Worm (Caenorhabditis elegans) whole organism, L3 larva: ENCODE measurements around the gene Y75B8A.24.

Experiments
- R02D3.7 ChIP-seq: fragments of 150-350 bp; optimal IDR thresholded peaks from 2 replicates; lab custom pipeline; 2014; ENCODE audit warnings: missing biosample characterization, missing genetic modification characterization
- aly-2 ChIP-seq: fragments of 150-350 bp; optimal IDR thresholded peaks from 2 replicates; lab custom pipeline; 2014; ENCODE audit warnings: missing biosample characterization, missing genetic modification characterization
- ama-1 ChIP-seq: fragments of 150-350 bp; optimal IDR thresholded peaks from 2 replicates; lab custom pipeline; 2018
- ceh-82 ChIP-seq: fragments of 150-350 bp; optimal IDR thresholded peaks from 2 replicates; lab custom pipeline; 2014; ENCODE audit warnings: missing biosample characterization, missing genetic modification characterization
- ceh-9 ChIP-seq: sonication (generic microtip); optimal IDR thresholded peaks from 2 replicates; lab custom pipeline; 2018; ENCODE audit warnings: missing biosample characterization, missing genetic modification characterization
- egl-27 ChIP-seq: sonication (generic microtip); optimal IDR thresholded peaks from 4 replicates; lab custom pipeline; 2017; ENCODE audit warnings: missing biosample characterization, missing genetic modification reagents, missing genetic modification characterization
- egl-5 ChIP-seq: fragments of 150-350 bp; optimal IDR thresholded peaks from 2 replicates; lab custom pipeline; 2017; ENCODE audit warnings: missing biosample characterization, missing genetic modification reagents, missing genetic modification characterization, inconsistent platforms
- elt-1 ChIP-seq: fragments of 150-350 bp; optimal IDR thresholded peaks from 2 replicates; lab custom pipeline; 2014; ENCODE audit warnings: missing biosample characterization, missing genetic modification characterization
- elt-2 ChIP-seq: sonication (generic microtip); optimal IDR thresholded peaks from 2 replicates; lab custom pipeline; 2016; ENCODE audit warnings: missing genetic modification reagents, mild to moderate bottlenecking, missing genetic modification characterization, missing compliant biosample characterization
- elt-3 ChIP-seq, 3 experiments: fragments of 150-350 bp in 1 of 3; sonication (generic microtip) in 2 of 3; optimal IDR thresholded peaks; 2 replicates in 2 of 3; 4 replicates in 1 of 3; lab custom pipeline; 2014 to 2017; ENCODE audit warnings: missing biosample characterization in 3 of 3, missing genetic modification characterization in 3 of 3
- eor-1 ChIP-seq, 2 experiments: fragments of 150-350 bp; optimal IDR thresholded peaks; 2 replicates each; lab custom pipeline; 2014 to 2018; ENCODE audit warnings: missing biosample characterization in 2 of 2, missing genetic modification characterization in 2 of 2
- fkh-10 ChIP-seq: sonication (generic microtip); optimal IDR thresholded peaks from 2 replicates; lab custom pipeline; 2017; ENCODE audit warnings: missing biosample characterization, missing genetic modification reagents, missing genetic modification characterization
- fkh-2 ChIP-seq: fragments of 150-350 bp; optimal IDR thresholded peaks from 2 replicates; lab custom pipeline; 2014; ENCODE audit warnings: missing biosample characterization, missing genetic modification reagents, missing genetic modification characterization
- fos-1 ChIP-seq: fragments of 150-350 bp; optimal IDR thresholded peaks from 2 replicates; lab custom pipeline; 2014; ENCODE audit warnings: missing biosample characterization, missing genetic modification characterization
- hmg-11 ChIP-seq: sonication (generic microtip); optimal IDR thresholded peaks from 2 replicates; lab custom pipeline; 2016; ENCODE audit warnings: missing genetic modification characterization, missing compliant biosample characterization
- lin-15B ChIP-seq: fragments of 150-350 bp; optimal IDR thresholded peaks from 2 replicates; lab custom pipeline; 2014; ENCODE audit warnings: missing biosample characterization, missing genetic modification characterization
- mdl-1 ChIP-seq: fragments of 150-350 bp; optimal IDR thresholded peaks from 2 replicates; lab custom pipeline; 2014; ENCODE audit warnings: missing biosample characterization, missing genetic modification characterization
- mml-1 ChIP-seq: fragments of 150-350 bp; sonication (generic microtip); optimal IDR thresholded peaks from 3 replicates; lab custom pipeline; 2014; ENCODE audit warnings: missing biosample characterization, missing genetic modification characterization
- nfya-1 ChIP-seq: sonication (generic microtip); optimal IDR thresholded peaks from 2 replicates; lab custom pipeline; 2017; ENCODE audit warnings: missing genetic modification characterization, mild to moderate bottlenecking, missing compliant biosample characterization, antibody characterized with exemption, moderate library complexity; ENCODE audit not compliant: insufficient read depth
- nhr-12 ChIP-seq: fragments of 150-350 bp; optimal IDR thresholded peaks from 2 replicates; lab custom pipeline; 2014; ENCODE audit warnings: missing biosample characterization, missing genetic modification characterization
- nhr-23 ChIP-seq: fragments of 150-350 bp; optimal IDR thresholded peaks from 2 replicates; lab custom pipeline; 2014; ENCODE audit warnings: missing biosample characterization, missing genetic modification reagents, missing genetic modification characterization
- nhr-237 ChIP-seq: fragments of 150-350 bp; optimal IDR thresholded peaks from 2 replicates; lab custom pipeline; 2014; ENCODE audit warnings: missing biosample characterization, missing genetic modification characterization
- nhr-28 ChIP-seq: fragments of 150-350 bp; optimal IDR thresholded peaks from 2 replicates; lab custom pipeline; 2014; ENCODE audit warnings: missing biosample characterization, missing genetic modification characterization
- nhr-77 ChIP-seq: fragments of 150-350 bp; optimal IDR thresholded peaks from 2 replicates; lab custom pipeline; 2014; ENCODE audit warnings: missing biosample characterization, missing genetic modification characterization
- pha-4 ChIP-seq: fragments of 150-350 bp; optimal IDR thresholded peaks from 2 replicates; lab custom pipeline; 2014; ENCODE audit warnings: missing biosample characterization, missing genetic modification reagents, missing genetic modification characterization
- sea-2 ChIP-seq: fragments of 150-350 bp; sonication (generic microtip); optimal IDR thresholded peaks from 4 replicates; lab custom pipeline; 2014; ENCODE audit warnings: missing biosample characterization, missing genetic modification reagents, missing genetic modification characterization
- skn-1 ChIP-seq: fragments of 150-350 bp; optimal IDR thresholded peaks from 2 replicates; lab custom pipeline; 2014; ENCODE audit warnings: missing biosample characterization, missing genetic modification characterization
- tbx-2 ChIP-seq: sonication (generic microtip); optimal IDR thresholded peaks from 2 replicates; lab custom pipeline; 2016; ENCODE audit warnings: mild to moderate bottlenecking, missing genetic modification characterization, missing compliant biosample characterization
- zag-1 ChIP-seq: fragments of 150-350 bp; optimal IDR thresholded peaks from 2 replicates; lab custom pipeline; 2014; ENCODE audit warnings: missing biosample characterization, missing genetic modification characterization
- ztf-11 ChIP-seq: fragments of 150-350 bp; optimal IDR thresholded peaks from 2 replicates; lab custom pipeline; 2014; ENCODE audit warnings: missing biosample characterization, missing genetic modification characterization
- ztf-4 ChIP-seq: fragments of 150-350 bp; optimal IDR thresholded peaks from 2 replicates; lab custom pipeline; 2014; ENCODE audit warnings: missing biosample characterization, missing genetic modification characterization

Y75B8A.24 gene

ce11 chrIII:12299259-12299658 is 25.7 kb upstream of the Y75B8A.24 start:
- TF ChIP-seq nhr-28 (tag; lab: Kevin White, UChicago), result no peak
- TF ChIP-seq elt-2 (tag; lab: Kevin White, UChicago), result no peak
- TF ChIP-seq mdl-1, result no peak
- no peak for TF ChIP-seq eor-1 (tag; optimal IDR thresholded peaks at IDR 0.05; lab: Kevin White, UChicago)
- TF ChIP-seq zag-1, result no peak
- no peak for TF ChIP-seq skn-1

- TF ChIP-seq ama-1 (lab: Kevin White, UChicago) (no peak), ztf-4 (no peak), nhr-23 (tag; lab: Kevin White, UChicago) (no peak), R02D3.7 (tag; lab: Kevin White, UChicago) (no peak), pha-4 (tag; lab: Kevin White, UChicago) (no peak), aly-2 (tag; lab: Kevin White, UChicago) (no peak), ceh-9 (tag; lab: Kevin White, UChicago) (no peak), mdl-1 (no peak), sea-2 (GFP tag; lab: Kevin White, UChicago) (no peak)
These were observed 23.8 kb upstream of the Y75B8A.24 start for ce11 chrIII:12297303-12297702.

ce11 chrIII:12292465-12292864 is 18.9 kb upstream of the Y75B8A.24 start:
- TF ChIP-seq eor-1 (tag; optimal IDR thresholded peaks at IDR 0.05; lab: Kevin White, UChicago) (no peak), skn-1 (no peak), nhr-237 (tag; lab: Kevin White, UChicago) (no peak), elt-3 (tag; optimal IDR thresholded peaks at IDR 0.05; lab: Kevin White, UChicago) (no peak), mdl-1 (no peak)

- TF ChIP-seq lin-15B (tag; lab: Kevin White, UChicago) (no peak), mml-1 (no peak), elt-2 (tag; lab: Kevin White, UChicago) (no peak), eor-1 (tag; optimal IDR thresholded peaks at IDR 0.05; lab: Kevin White, UChicago) (no peak), ztf-11 (tag; lab: Kevin White, UChicago) (no peak), elt-3 (tag; optimal IDR thresholded peaks at IDR 0.05; lab: Kevin White, UChicago) (no peak), nhr-77 (tag; lab: Kevin White, UChicago) (no peak), ceh-82 (tag; lab: Kevin White, UChicago) (no peak), R02D3.7 (tag; lab: Kevin White, UChicago) (no peak), fkh-2 (tag; lab: Kevin White, UChicago) (no peak), nhr-12 (no peak), egl-27 (no peak), nhr-28 (tag; lab: Kevin White, UChicago) (no peak), tbx-2 (tag; lab: Kevin White, UChicago) (no peak), nfya-1 (tag; lab: Kevin White, UChicago) (no peak), ama-1 (lab: Kevin White, UChicago) (no peak), fos-1 (no peak), hmg-11 (no peak), egl-5 (tag; lab: Kevin White, UChicago) (no peak), fkh-10 (GFP tag; lab: Kevin White, UChicago) (no peak)
These were observed 10.6 kb upstream of the Y75B8A.24 start for ce11 chrIII:12284157-12284556.

- peak; percentile 80 for TF ChIP-seq R02D3.7 (tag; lab: Kevin White, UChicago)
- TF ChIP-seq egl-5 (tag; lab: Kevin White, UChicago), result no peak
- TF ChIP-seq mdl-1, result no peak
- no peak for TF ChIP-seq eor-1 (tag; optimal IDR thresholded peaks at IDR 0.05; lab: Kevin White, UChicago)
- TF ChIP-seq fkh-10 (GFP tag; lab: Kevin White, UChicago), result no peak
- no peak for TF ChIP-seq elt-1 (tag; lab: Kevin White, UChicago)
- TF ChIP-seq tbx-2 (tag; lab: Kevin White, UChicago), result no peak
- TF ChIP-seq nhr-28 (tag; lab: Kevin White, UChicago), result no peak
These were observed 5.2 kb upstream of the Y75B8A.24 start for ce11 chrIII:12278766-12279165.

- TF ChIP-seq elt-3 (tag; optimal IDR thresholded peaks at IDR 0.05; lab: Kevin White, UChicago) (no peak), nfya-1 (tag; lab: Kevin White, UChicago) (peak; percentile 75)
These were observed 3.2 kb downstream of the Y75B8A.24 start for ce11 chrIII:12270391-12270790.
